Worm (Caenorhabditis elegans) whole organism, L1 larva: ENCODE results near the gene memo-1.

ENCODE experiments used
- elt-3 ChIP-seq, 6 experiments: fragments of 150-350 bp in 1 of 6; sonication (generic microtip); optimal IDR thresholded peaks; 2 replicates each; lab custom pipeline; 2017 to 2018; ENCODE audit warnings: missing biosample characterization in 6 of 6, missing genetic modification characterization in 6 of 6, inconsistent platforms in 1 of 6
- lir-3 ChIP-seq: sonication (generic microtip); optimal IDR thresholded peaks from 2 replicates; lab custom pipeline; 2016; ENCODE audit warnings: mild to moderate bottlenecking, missing genetic modification characterization, moderate library complexity, missing compliant biosample characterization; ENCODE audit not compliant: poor library complexity
- unc-62 ChIP-seq: fragments of 150-350 bp; optimal IDR thresholded peaks from 2 replicates; lab custom pipeline; 2014; ENCODE audit warnings: missing biosample characterization, missing genetic modification reagents, missing genetic modification characterization
- ztf-11 ChIP-seq, 2 experiments: sonication (generic microtip); optimal IDR thresholded peaks; 2 replicates each; lab custom pipeline; 2016 to 2017; ENCODE audit warnings: missing genetic modification characterization in 2 of 2, missing biosample characterization in 1 of 2, missing compliant biosample characterization in 1 of 2

ce11 chrV:7853900-7854299 lies 6.9 kb upstream of the memo-1 start:
- TF ChIP-seq unc-62 (GFP tag; lab: Kevin White, UChicago) (no peak), lir-3 (tag; lab: Kevin White, UChicago) (no peak), elt-3 (tag; optimal IDR thresholded peaks at IDR 0.05; lab: Kevin White, UChicago) (no peak), ztf-11 (tag; optimal IDR thresholded peaks at IDR 0.05; lab: Kevin White, UChicago) (no peak)
